Fruit fly (Drosophila melanogaster): ENCODE results near the gene a6.

The a6 gene

dm6 chrX:1681266-1681665, 14.4 kb downstream of the a6 start, which contains the start of gene CG14797:
TSS of gene CG14797 (plus strand) at chrX:1681566.
- TF ChIP-seq CG10631 (GFP tag; optimal IDR thresholded peaks at IDR 0.05): no peak
- TF ChIP-seq CG32006 (GFP tag; optimal IDR thresholded peaks at IDR 0.05): no peak
- TF ChIP-seq svp (GFP tag): no peak
- no peak for TF ChIP-seq cyc (GFP tag; optimal IDR thresholded peaks at IDR 0.05)
- no peak for TF ChIP-seq fkh (GFP tag; optimal IDR thresholded peaks at IDR 0.05)
- TF ChIP-seq CG11762 (GFP tag; optimal IDR thresholded peaks at IDR 0.05; ENCODE audit: insufficient read depth): no peak
- no peak for TF ChIP-seq CG31627 (GFP tag; optimal IDR thresholded peaks at IDR 0.05)
- no peak for TF ChIP-seq CG3032 (tag; optimal IDR thresholded peaks at IDR 0.05)
- no peak for TF ChIP-seq spab (GFP tag; optimal IDR thresholded peaks at IDR 0.05)
- no peak for TF ChIP-seq CG7368 (GFP tag; optimal IDR thresholded peaks at IDR 0.05)
- TF ChIP-seq achi (GFP tag; optimal IDR thresholded peaks at IDR 0.05): no peak
- no peak for TF ChIP-seq fd59A (GFP tag; optimal IDR thresholded peaks at IDR 0.05)
- TF ChIP-seq CG4318 (GFP tag; optimal IDR thresholded peaks at IDR 0.05): no peak
- no peak for TF ChIP-seq Eip78C (GFP tag)
- TF ChIP-seq CG6854 (GFP tag; optimal IDR thresholded peaks at IDR 0.05): no peak

- no peak for TF ChIP-seq fd59A (GFP tag; optimal IDR thresholded peaks at IDR 0.05)
- no peak for TF ChIP-seq CG8632 (GFP tag; optimal IDR thresholded peaks at IDR 0.05)
- no peak for TF ChIP-seq net (GFP tag; optimal IDR thresholded peaks at IDR 0.05)
- TF ChIP-seq Ets96B (tag; optimal IDR thresholded peaks at IDR 0.05): no peak
- TF ChIP-seq pdm3 (GFP tag; optimal IDR thresholded peaks at IDR 0.05): no peak
- TF ChIP-seq vri (GFP tag; optimal IDR thresholded peaks at IDR 0.05): no peak
Measured at dm6 chrX:1669840-1670239, 25.8 kb downstream of the a6 start.

dm6 chrX:1669214-1669613, 26.5 kb downstream of the a6 start, which contains the start of the genes CG3740 and hfw:
TSS of gene CG3740 (minus strand) at chrX:1669297.
TSS of gene hfw (plus strand) at chrX:1669570.
- TF ChIP-seq Eip93F (GFP tag; optimal IDR thresholded peaks at IDR 0.05) (peak; percentile 61), OdsH (GFP tag; optimal IDR thresholded peaks at IDR 0.05) (no peak), fkh (GFP tag; optimal IDR thresholded peaks at IDR 0.05) (no peak), CG3032 (tag; optimal IDR thresholded peaks at IDR 0.05) (peak; percentile 57), CG6854 (GFP tag; optimal IDR thresholded peaks at IDR 0.05) (no peak), CG11762 (GFP tag; optimal IDR thresholded peaks at IDR 0.05; ENCODE audit: insufficient read depth) (no peak), Hr39 (GFP tag; optimal IDR thresholded peaks at IDR 0.05) (no peak), topi (GFP tag; optimal IDR thresholded peaks at IDR 0.05) (no peak), CG8319 (GFP tag; optimal IDR thresholded peaks at IDR 0.05) (peak; percentile 25), cyc (GFP tag; optimal IDR thresholded peaks at IDR 0.05) (peak; percentile 62), CG8632 (GFP tag; optimal IDR thresholded peaks at IDR 0.05) (peak; percentile 30), Sox102F (GFP tag; optimal IDR thresholded peaks at IDR 0.05) (no peak), acj6 (GFP tag; optimal IDR thresholded peaks at IDR 0.05) (no peak), fd59A (GFP tag; optimal IDR thresholded peaks at IDR 0.05) (no peak), CG8119 (GFP tag; IDR thresholded peaks at IDR 0.05) (peak; percentile 56; the same call in 1 of the 3 replicates), Gug (GFP tag; IDR thresholded peaks at IDR 0.05) (peak; percentile 62), Ets21C (GFP tag; optimal IDR thresholded peaks at IDR 0.05) (peak; percentile 48), CG32006 (GFP tag; optimal IDR thresholded peaks at IDR 0.05) (no peak), CG7368 (GFP tag; optimal IDR thresholded peaks at IDR 0.05) (peak; percentile 31), CG9139 (GFP tag; optimal IDR thresholded peaks at IDR 0.05) (no peak), pdm3 (GFP tag; optimal IDR thresholded peaks at IDR 0.05) (no peak), Blimp-1 (GFP tag; optimal IDR thresholded peaks at IDR 0.05) (peak; percentile 0), CG1621 (tag; optimal IDR thresholded peaks at IDR 0.05) (no peak), CG11902 (GFP tag; optimal IDR thresholded peaks at IDR 0.05) (peak; percentile 53), Hr4 (GFP tag; optimal IDR thresholded peaks at IDR 0.05) (no peak), CG15336 (GFP tag; IDR thresholded peaks at IDR 0.05) (peak; percentile 57; the same call in 1 of the 2 replicates), CG6163 (GFP tag; IDR thresholded peaks at IDR 0.05) (peak; percentile 77), CG16779 (tag; optimal IDR thresholded peaks at IDR 0.05) (no peak), dsx (GFP tag; optimal IDR thresholded peaks at IDR 0.05; ENCODE audit: poor library complexity, severe bottlenecking) (no peak), Eip75B (GFP tag; optimal IDR thresholded peaks at IDR 0.05) (no peak), Sox15 (GFP tag; optimal IDR thresholded peaks at IDR 0.05) (peak; percentile 59), esn (GFP tag; optimal IDR thresholded peaks at IDR 0.05) (peak; percentile 74), Met (GFP tag; optimal IDR thresholded peaks at IDR 0.05) (peak; percentile 65), achi (GFP tag; optimal IDR thresholded peaks at IDR 0.05) (peak; percentile 63), dac (GFP tag; optimal IDR thresholded peaks at IDR 0.05) (peak; percentile 37), lz (GFP tag; optimal IDR thresholded peaks at IDR 0.05) (peak; percentile 60), net (GFP tag; optimal IDR thresholded peaks at IDR 0.05) (peak; percentile 33), Lpt (GFP tag; optimal IDR thresholded peaks at IDR 0.05) (no peak), CG6808 (GFP tag; optimal IDR thresholded peaks at IDR 0.05) (no peak)
